Worm (Caenorhabditis elegans) whole organism, L3 larva: Measurements from ENCODE around the gene C45G7.13.

Experiments used
- ceh-9 ChIP-seq: sonication (generic microtip); optimal IDR thresholded peaks from 2 replicates; lab custom pipeline; 2018; ENCODE audit warnings: missing biosample characterization, missing genetic modification characterization
- lin-39 ChIP-seq: fragments of 150-350 bp; optimal IDR thresholded peaks from 2 replicates; lab custom pipeline; 2018; ENCODE audit warnings: missing biosample characterization, missing genetic modification reagents, missing genetic modification characterization
- lsy-12 ChIP-seq: sonication (generic microtip); optimal IDR thresholded peaks from 2 replicates; lab custom pipeline; 2016; ENCODE audit warnings: mild to moderate bottlenecking, missing genetic modification characterization, missing compliant biosample characterization
- mdl-1 ChIP-seq: fragments of 150-350 bp; optimal IDR thresholded peaks from 2 replicates; lab custom pipeline; 2014; ENCODE audit warnings: missing biosample characterization, missing genetic modification characterization
- nhr-11 ChIP-seq: fragments of 150-350 bp; optimal IDR thresholded peaks from 2 replicates; lab custom pipeline; 2014; ENCODE audit warnings: missing biosample characterization, missing genetic modification characterization
- nhr-28 ChIP-seq: fragments of 150-350 bp; optimal IDR thresholded peaks from 2 replicates; lab custom pipeline; 2014; ENCODE audit warnings: missing biosample characterization, missing genetic modification characterization
- nhr-67 ChIP-seq: fragments of 150-350 bp; optimal IDR thresholded peaks from 2 replicates; lab custom pipeline; 2014; ENCODE audit warnings: missing biosample characterization, missing genetic modification characterization
- pha-4 ChIP-seq: fragments of 150-350 bp; optimal IDR thresholded peaks from 2 replicates; lab custom pipeline; 2014; ENCODE audit warnings: missing biosample characterization, missing genetic modification reagents, missing genetic modification characterization
- sea-2 ChIP-seq: fragments of 150-350 bp; sonication (generic microtip); optimal IDR thresholded peaks from 4 replicates; lab custom pipeline; 2014; ENCODE audit warnings: missing biosample characterization, missing genetic modification reagents, missing genetic modification characterization
- snpc-4 ChIP-seq: fragments of 150-350 bp; optimal IDR thresholded peaks from 2 replicates; lab custom pipeline; 2014; ENCODE audit warnings: missing biosample characterization, missing genetic modification characterization

- TF ChIP-seq lsy-12 (no peak), sea-2 (GFP tag; lab: Kevin White, UChicago) (no peak), snpc-4 (tag; lab: Kevin White, UChicago) (no peak), pha-4 (no peak), ceh-9 (tag; lab: Kevin White, UChicago) (no peak), nhr-11 (no peak), nhr-67 (tag; lab: Kevin White, UChicago) (no peak), mdl-1 (tag; lab: Kevin White, UChicago) (no peak), lin-39 (tag; lab: Kevin White, UChicago) (no peak), nhr-28 (tag; lab: Kevin White, UChicago) (no peak)
Observed at ce11 chrIV:2488520-2488919, 37.4 kb upstream of the C45G7.13 start, which contains the start of gene Y69A2AR.19.
